Worm (Caenorhabditis elegans) whole organism, young adult: Measurements from ENCODE around the gene T06E8.8.

Source experiments
- B0019.2 ChIP-seq: fragments of 200-800 bp; sonication (Bioruptor generic); conservative IDR thresholded peaks from 2 replicates; pipeline ENCODE4 v1.3.6; 2022; ENCODE audit warnings: missing genetic modification reagents, missing genetic modification characterization, missing compliant biosample characterization
- B0035.1 ChIP-seq: sonication (generic microtip); optimal IDR thresholded peaks from 2 replicates; lab custom pipeline; 2016; ENCODE audit warnings: missing genetic modification characterization, mild to moderate bottlenecking, missing compliant biosample characterization, missing genotype, missing genetic modification reagents
- B0336.3 ChIP-seq: fragments of 200-800 bp; sonication (Bioruptor generic); IDR thresholded peaks from 2 replicates; pipeline ENCODE4 v1.3.6; 2022; ENCODE audit warnings: missing genetic modification characterization, missing compliant biosample characterization
- C06A6.2 ChIP-seq: fragments of 200-800 bp; sonication (Bioruptor generic); conservative IDR thresholded peaks from 2 replicates; pipeline ENCODE4 v1.3.6; 2022; ENCODE audit warnings: missing genetic modification characterization, missing compliant biosample characterization
- C17E4.6 ChIP-seq: fragments of 200-800 bp; sonication (Bioruptor generic); IDR thresholded peaks from 2 replicates; pipeline ENCODE4 v1.3.6; 2022; ENCODE audit warnings: missing genetic modification reagents, missing genetic modification characterization, missing compliant biosample characterization
- D2030.7 ChIP-seq: fragments of 200-800 bp; sonication (Bioruptor generic); IDR thresholded peaks from 2 replicates; pipeline ENCODE4 v1.3.6; 2022; ENCODE audit warnings: missing genetic modification reagents, missing genetic modification characterization, missing compliant biosample characterization
- F22D6.2 ChIP-seq: sonication (generic microtip); optimal IDR thresholded peaks from 2 replicates; lab custom pipeline; 2016; ENCODE audit warnings: mild to moderate bottlenecking, missing genetic modification characterization, missing compliant biosample characterization
- F39B2.1 ChIP-seq: fragments of 200-800 bp; sonication (Bioruptor generic); IDR thresholded peaks from 2 replicates; pipeline ENCODE4 v1.3.6; 2022; ENCODE audit warnings: missing genetic modification reagents, missing genetic modification characterization, missing compliant biosample characterization
- F49E8.2 ChIP-seq: sonication (generic microtip); optimal IDR thresholded peaks from 3 replicates; lab custom pipeline; 2017; ENCODE audit warnings: missing genetic modification characterization, mild to moderate bottlenecking, missing compliant biosample characterization, antibody characterized with exemption, moderate library complexity; ENCODE audit not compliant: insufficient read depth
- F55B11.4 ChIP-seq: sonication (generic microtip); optimal IDR thresholded peaks from 2 replicates; lab custom pipeline; 2016; ENCODE audit warnings: missing compliant biosample characterization, missing genetic modification characterization, borderline replicate concordance; ENCODE audit not compliant: insufficient read depth
- F57A8.1 ChIP-seq: fragments of 200-800 bp; sonication (Bioruptor generic); optimal IDR thresholded peaks from 2 replicates; lab custom pipeline; 2018; ENCODE audit warnings: mild to moderate bottlenecking, missing genetic modification characterization, moderate library complexity, missing compliant biosample characterization
- T07F8.4 ChIP-seq: sonication (generic microtip); optimal IDR thresholded peaks from 2 replicates; lab custom pipeline; 2016; ENCODE audit warnings: mild to moderate bottlenecking, missing genetic modification characterization, moderate library complexity, missing compliant biosample characterization
- T26A5.8 ChIP-seq: sonication (generic microtip); optimal IDR thresholded peaks from 2 replicates; lab custom pipeline; 2016; ENCODE audit warnings: missing genetic modification characterization, missing compliant biosample characterization
- Y67H2A.10 ChIP-seq: fragments of 200-800 bp; sonication (Bioruptor generic); conservative IDR thresholded peaks from 2 replicates; pipeline ENCODE4 v1.3.6; 2022; ENCODE audit warnings: missing genetic modification reagents, missing genetic modification characterization, missing compliant biosample characterization
- ZK185.1 ChIP-seq: sonication (generic microtip); optimal IDR thresholded peaks from 2 replicates; lab custom pipeline; 2016; ENCODE audit warnings: mild to moderate bottlenecking, missing genetic modification characterization, missing compliant biosample characterization; ENCODE audit not compliant: poor library complexity, severe bottlenecking
- aptf-2 ChIP-seq: fragments of 200-800 bp; sonication (Bioruptor generic); conservative IDR thresholded peaks from 2 replicates; pipeline ENCODE4 v1.3.6; 2022; ENCODE audit warnings: missing genetic modification reagents, missing genetic modification characterization, missing compliant biosample characterization
- atf-7 ChIP-seq: sonication (generic microtip); optimal IDR thresholded peaks from 2 replicates; lab custom pipeline; 2017; ENCODE audit warnings: mild to moderate bottlenecking, missing genetic modification characterization, missing compliant biosample characterization
- bed-1 ChIP-seq: fragments of 200-800 bp; sonication (Bioruptor generic); IDR thresholded peaks from 2 replicates; pipeline ENCODE4 v1.3.6; 2022; ENCODE audit warnings: missing genetic modification reagents, missing genetic modification characterization, missing compliant biosample characterization
- bed-2 ChIP-seq: fragments of 200-800 bp; sonication (Bioruptor generic); IDR thresholded peaks from 2 replicates; pipeline ENCODE4 v1.3.6; 2022; ENCODE audit warnings: missing genetic modification reagents, missing genetic modification characterization, missing compliant biosample characterization
- ccch-3 ChIP-seq: fragments of 200-800 bp; sonication (Bioruptor generic); optimal IDR thresholded peaks from 2 replicates; lab custom pipeline; 2018; ENCODE audit warnings: mild to moderate bottlenecking, missing genetic modification characterization, missing compliant biosample characterization
- die-1 ChIP-seq: sonication (generic microtip); optimal IDR thresholded peaks from 2 replicates; lab custom pipeline; 2016; ENCODE audit warnings: missing genotype, mild to moderate bottlenecking, missing genetic modification characterization, missing compliant biosample characterization
- dox-1 ChIP-seq: fragments of 200-800 bp; sonication (Bioruptor generic); IDR thresholded peaks from 2 replicates; pipeline ENCODE4 v1.3.6; 2022; ENCODE audit warnings: missing genetic modification reagents, missing genetic modification characterization, missing compliant biosample characterization
- efl-1 ChIP-seq: fragments of 150-350 bp; optimal IDR thresholded peaks from 2 replicates; lab custom pipeline; 2014; ENCODE audit warnings: missing biosample characterization, missing genetic modification reagents, missing genetic modification characterization
- egl-44 ChIP-seq: fragments of 200-800 bp; sonication (Bioruptor generic); IDR thresholded peaks from 2 replicates; pipeline ENCODE4 v1.3.6; 2022; ENCODE audit warnings: missing genetic modification reagents, missing genetic modification characterization, missing compliant biosample characterization
- egrh-3 ChIP-seq: fragments of 200-800 bp; sonication (Bioruptor generic); IDR thresholded peaks from 2 replicates; pipeline ENCODE4 v1.3.6; 2022; ENCODE audit warnings: missing genetic modification reagents, missing genetic modification characterization, missing compliant biosample characterization
- ekl-4 ChIP-seq: fragments of 200-800 bp; sonication (Bioruptor generic); IDR thresholded peaks from 2 replicates; pipeline ENCODE4 v1.3.6; 2022; ENCODE audit warnings: missing genetic modification reagents, missing genetic modification characterization, missing compliant biosample characterization
- fkh-3 ChIP-seq: sonication (generic microtip); optimal IDR thresholded peaks from 2 replicates; lab custom pipeline; 2016; ENCODE audit warnings: mild to moderate bottlenecking, missing genetic modification characterization, missing compliant biosample characterization
- gei-17 ChIP-seq: fragments of 200-800 bp; sonication (Bioruptor generic); optimal IDR thresholded peaks from 2 replicates; lab custom pipeline; 2018; ENCODE audit warnings: mild to moderate bottlenecking, missing genetic modification characterization, missing compliant biosample characterization
- hmg-1.2 ChIP-seq: fragments of 200-800 bp; sonication (Bioruptor generic); IDR thresholded peaks from 2 replicates; pipeline ENCODE4 v1.3.6; 2022; ENCODE audit warnings: missing genetic modification reagents, missing genetic modification characterization, missing compliant biosample characterization
- hsf-1 ChIP-seq: fragments of 200-800 bp; sonication (Bioruptor generic); IDR thresholded peaks from 2 replicates; pipeline ENCODE4 v1.3.6; 2022; ENCODE audit warnings: missing genetic modification reagents, missing genetic modification characterization, missing compliant biosample characterization
- let-526 ChIP-seq: fragments of 200-800 bp; sonication (Bioruptor generic); IDR thresholded peaks from 2 replicates; pipeline ENCODE4 v1.3.6; 2022; ENCODE audit warnings: missing genetic modification reagents, missing genetic modification characterization, missing compliant biosample characterization
- lin-26 ChIP-seq: fragments of 200-800 bp; sonication (Bioruptor generic); IDR thresholded peaks from 2 replicates; pipeline ENCODE4 v1.3.6; 2022; ENCODE audit warnings: missing genetic modification reagents, missing genetic modification characterization, missing compliant biosample characterization
- lin-40 ChIP-seq: sonication (generic microtip); optimal IDR thresholded peaks from 2 replicates; lab custom pipeline; 2016; ENCODE audit warnings: missing genetic modification characterization, mild to moderate bottlenecking, missing compliant biosample characterization, missing genotype, missing genetic modification reagents
- madf-10 ChIP-seq: sonication (generic microtip); optimal IDR thresholded peaks from 2 replicates; lab custom pipeline; 2016; ENCODE audit warnings: mild to moderate bottlenecking, missing genetic modification characterization, missing compliant biosample characterization
- madf-3 ChIP-seq: fragments of 200-800 bp; sonication (Bioruptor generic); IDR thresholded peaks from 2 replicates; pipeline ENCODE4 v1.3.6; 2022; ENCODE audit warnings: missing genetic modification reagents, missing genetic modification characterization, missing compliant biosample characterization
- mes-4 ChIP-seq: sonication (generic microtip); optimal IDR thresholded peaks from 2 replicates; lab custom pipeline; 2016; ENCODE audit warnings: missing genotype, missing genetic modification characterization, missing compliant biosample characterization
- nhr-120 ChIP-seq: fragments of 200-800 bp; sonication (Bioruptor generic); IDR thresholded peaks from 2 replicates; pipeline ENCODE4 v1.3.6; 2022; ENCODE audit warnings: missing genetic modification characterization, missing compliant biosample characterization
- nhr-80 ChIP-seq: sonication (generic microtip); optimal IDR thresholded peaks from 2 replicates; lab custom pipeline; 2016; ENCODE audit warnings: missing genetic modification characterization, missing compliant biosample characterization
- repo-1 ChIP-seq: sonication (generic microtip); optimal IDR thresholded peaks from 2 replicates; lab custom pipeline; 2017; ENCODE audit warnings: mild to moderate bottlenecking, missing genetic modification characterization, missing compliant biosample characterization
- rpc-1 ChIP-seq, 2 experiments: fragments of 150-350 bp in 1 of 2; sonication (generic microtip) in 1 of 2; optimal IDR thresholded peaks; 2 replicates each; lab custom pipeline; 2014 to 2018; ENCODE audit warnings: missing biosample characterization in 1 of 2, missing genetic modification characterization in 1 of 2, missing genetic modification reagents in 1 of 2, missing genotype in 1 of 2
- snpc-1.1 ChIP-seq: sonication (generic microtip); optimal IDR thresholded peaks from 2 replicates; lab custom pipeline; 2017; ENCODE audit warnings: missing genetic modification characterization, mild to moderate bottlenecking, missing compliant biosample characterization, antibody characterized with exemption, moderate library complexity, missing genotype, missing genetic modification reagents; ENCODE audit not compliant: insufficient read depth
- snpc-1.3 ChIP-seq: sonication (generic microtip); optimal IDR thresholded peaks from 2 replicates; lab custom pipeline; 2017; ENCODE audit warnings: missing genetic modification characterization, mild to moderate bottlenecking, missing compliant biosample characterization, antibody characterized with exemption, moderate library complexity, missing genotype, missing genetic modification reagents; ENCODE audit not compliant: insufficient read depth
- snpc-3.4 ChIP-seq: sonication (generic microtip); optimal IDR thresholded peaks from 2 replicates; lab custom pipeline; 2017; ENCODE audit warnings: missing genetic modification characterization, mild to moderate bottlenecking, missing compliant biosample characterization, antibody characterized with exemption, moderate library complexity, missing genotype, missing genetic modification reagents
- snpc-4 ChIP-seq, 5 experiments: fragments of 150-350 bp in 1 of 5; sonication (generic microtip) in 4 of 5; optimal IDR thresholded peaks; 2 replicates each; lab custom pipeline; 2014 to 2018; ENCODE audit warnings: missing genetic modification characterization in 5 of 5, missing biosample characterization in 3 of 5, antibody characterized with exemption in 2 of 5, mild to moderate bottlenecking in 2 of 5, missing compliant biosample characterization in 2 of 5, missing genotype in 2 of 5, moderate library complexity in 2 of 5, missing genetic modification reagents in 1 of 5
- ztf-22 ChIP-seq: fragments of 200-800 bp; sonication (Bioruptor generic); optimal IDR thresholded peaks from 2 replicates; lab custom pipeline; 2018; ENCODE audit warnings: mild to moderate bottlenecking, missing genetic modification characterization, moderate library complexity, missing compliant biosample characterization
- ztf-25 ChIP-seq: fragments of 200-800 bp; sonication (Bioruptor generic); IDR thresholded peaks from 2 replicates; pipeline ENCODE4 v1.3.6; 2022; ENCODE audit warnings: missing genetic modification reagents, missing genetic modification characterization, missing compliant biosample characterization

T06E8.8 gene

DNA sequence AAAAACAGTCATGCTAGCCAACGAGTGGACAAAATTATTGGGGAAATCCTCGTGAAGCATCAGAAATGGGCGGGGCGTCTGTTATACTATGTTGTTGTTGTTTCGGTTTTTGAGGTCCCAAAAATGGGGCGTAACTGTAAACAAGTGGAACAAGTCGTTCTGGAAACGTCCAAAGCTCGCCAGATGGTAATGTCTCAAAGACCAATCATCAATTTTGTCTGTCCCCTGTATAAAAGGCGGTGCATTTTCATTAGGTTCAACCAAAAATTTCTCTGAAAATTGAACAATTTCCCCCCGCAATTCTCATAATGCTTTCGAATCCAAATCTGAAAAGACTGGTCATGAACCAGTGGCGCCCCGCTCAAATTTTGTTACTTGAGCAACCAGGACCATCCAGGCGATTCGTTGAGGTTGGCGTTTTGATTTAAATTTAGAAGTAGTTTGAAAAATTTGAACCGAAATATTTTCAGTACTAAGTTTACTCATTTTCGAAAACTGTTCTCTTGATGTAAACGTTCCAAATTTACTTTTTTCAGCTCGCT lies 24.4 kb upstream of the T06E8.8 start (continued):
- peak; percentile 56 for TF ChIP-seq dox-1 (GFP tag; lab: Robert Waterston, UW)
- no peak for TF ChIP-seq snpc-4 (GFP tag; optimal IDR thresholded peaks at IDR 0.05; lab: Kevin White, UChicago)
- no peak for TF ChIP-seq snpc-4 (tag; optimal IDR thresholded peaks at IDR 0.05; lab: Kevin White, UChicago)
- TF ChIP-seq madf-3 (GFP tag; lab: Robert Waterston, UW): 0 out of 2 replicates have a peak, but pooled peaks have one; percentile 4
- TF ChIP-seq B0035.1 (tag; lab: Kevin White, UChicago): no peak
- no peak for TF ChIP-seq mes-4 (tag; lab: Kevin White, UChicago)
- peak; percentile 43; the same call in 1 of the 2 replicates for TF ChIP-seq lin-26 (GFP tag; lab: Robert Waterston, UW)
- no peak for TF ChIP-seq gei-17 (GFP tag; lab: Kevin White, UChicago)
- no peak for TF ChIP-seq snpc-1.1 (tag; lab: Kevin White, UChicago)
- peak; percentile 9; the same call in 1 of the 2 replicates for TF ChIP-seq hsf-1 (GFP tag; lab: Robert Waterston, UW)
- TF ChIP-seq F22D6.2 (tag; lab: Kevin White, UChicago): no peak
- TF ChIP-seq let-526 (GFP tag; lab: Robert Waterston, UW): 0 out of 2 replicates have a peak, but pooled peaks have one; percentile 28
- TF ChIP-seq egrh-3 (GFP tag; lab: Robert Waterston, UW): no peak
- TF ChIP-seq T26A5.8 (tag; lab: Kevin White, UChicago): no peak
- TF ChIP-seq ekl-4 (GFP tag; lab: Robert Waterston, UW): no peak
- no peak; the same call in 1 of the 2 replicates for TF ChIP-seq egl-44 (GFP tag; lab: Robert Waterston, UW)
- TF ChIP-seq repo-1 (tag; lab: Kevin White, UChicago): no peak
- no peak for TF ChIP-seq T07F8.4 (tag; lab: Kevin White, UChicago)
- no peak for TF ChIP-seq Y67H2A.10 (GFP tag; lab: Robert Waterston, UW)
- TF ChIP-seq die-1 (tag; lab: Kevin White, UChicago): no peak
- no peak for TF ChIP-seq nhr-80 (tag; lab: Kevin White, UChicago)
- TF ChIP-seq ZK185.1 (tag; lab: Kevin White, UChicago): no peak
- peak; percentile 41; the same call in 1 of the 2 replicates for TF ChIP-seq B0336.3 (GFP tag; lab: Robert Waterston, UW)
- no peak for TF ChIP-seq F55B11.4
- TF ChIP-seq fkh-3 (tag; lab: Kevin White, UChicago): no peak
- TF ChIP-seq ztf-22: no peak
- no peak for TF ChIP-seq rpc-1 (optimal IDR thresholded peaks at IDR 0.05; lab: Kevin White, UChicago)
- no peak for TF ChIP-seq rpc-1 (tag; optimal IDR thresholded peaks at IDR 0.05; lab: Kevin White, UChicago)
- no peak for TF ChIP-seq F39B2.1
- TF ChIP-seq madf-10 (tag; lab: Kevin White, UChicago): no peak
- TF ChIP-seq ccch-3 (GFP tag; lab: Kevin White, UChicago): no peak
- no peak for TF ChIP-seq bed-1
- TF ChIP-seq lin-40: no peak
- TF ChIP-seq nhr-120: no peak
- TF ChIP-seq snpc-3.4 (tag; lab: Kevin White, UChicago): no peak
- no peak for TF ChIP-seq F57A8.1 (GFP tag; lab: Kevin White, UChicago)
- TF ChIP-seq C06A6.2 (GFP tag; lab: Robert Waterston, UW): no peak
- TF ChIP-seq F49E8.2: peak; percentile 7
- TF ChIP-seq bed-2 (GFP tag; lab: Robert Waterston, UW): no peak
- TF ChIP-seq hmg-1.2: no peak
- no peak for TF ChIP-seq B0019.2 (GFP tag; lab: Robert Waterston, UW)
- peak; percentile 22; the same call in 1 of the 2 replicates for TF ChIP-seq D2030.7
- TF ChIP-seq snpc-1.3 (tag; lab: Kevin White, UChicago): no peak
- TF ChIP-seq C17E4.6: no peak; the same call in 1 of the 2 replicates
- no peak for TF ChIP-seq atf-7
- TF ChIP-seq ztf-25 (GFP tag; lab: Robert Waterston, UW): no peak
- peak; percentile 43; the same call in 1 of the 2 replicates for TF ChIP-seq aptf-2 (GFP tag; lab: Robert Waterston, UW)
- TF ChIP-seq efl-1 (GFP tag; lab: Kevin White, UChicago): no peak
